Worm (Caenorhabditis elegans) whole organism, early embryonic: ENCODE data around the gene col-14.

ENCODE experiments used
- F13C5.2 ChIP-seq: sonication (generic microtip); optimal IDR thresholded peaks from 2 replicates; lab custom pipeline; 2017; ENCODE audit warnings: mild to moderate bottlenecking, missing genetic modification characterization, inconsistent platforms, missing compliant biosample characterization
- ceh-36 ChIP-seq: sonication (generic microtip); optimal IDR thresholded peaks from 2 replicates; lab custom pipeline; 2016; ENCODE audit warnings: missing genetic modification characterization, inconsistent platforms, missing compliant biosample characterization
- hmg-4 ChIP-seq: fragments of 200-800 bp; sonication (Bioruptor generic); optimal IDR thresholded peaks from 2 replicates; lab custom pipeline; 2018; ENCODE audit warnings: mild to moderate bottlenecking, missing genetic modification characterization, missing compliant biosample characterization
- sea-1 ChIP-seq: fragments of 200-800 bp; sonication (Bioruptor generic); conservative IDR thresholded peaks from 2 replicates; pipeline ENCODE4 v1.3.6; 2022; ENCODE audit warnings: missing genetic modification characterization, missing compliant biosample characterization

DNA sequence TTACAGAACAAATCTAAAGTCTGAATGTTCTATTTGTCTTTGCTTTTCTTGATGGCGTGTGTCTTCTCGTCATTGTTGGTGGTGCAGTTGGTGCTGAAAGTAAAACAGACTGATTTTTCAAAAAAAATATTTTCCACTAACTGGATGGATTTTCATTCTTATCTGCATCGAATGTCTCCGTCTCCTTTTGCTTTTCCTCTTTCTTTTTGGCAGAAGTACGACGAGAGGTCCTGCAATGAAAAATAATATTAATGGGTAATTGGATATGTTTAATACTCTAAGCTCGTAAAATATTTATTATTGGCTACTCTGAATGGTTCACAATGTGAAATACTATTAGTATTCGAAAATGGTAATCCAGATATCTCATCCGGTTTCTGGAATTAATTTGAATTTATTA lies 6.9 kb downstream of the col-14 start, which contains the start of gene del-7:
- TF ChIP-seq sea-1 (GFP tag; lab: Robert Waterston, UW) (no peak), F13C5.2 (tag; lab: Kevin White, UChicago) (no peak), hmg-4 (GFP tag; lab: Kevin White, UChicago) (no peak), ceh-36 (tag; lab: Kevin White, UChicago) (no peak)
